Worm (Caenorhabditis elegans) whole organism, L3 larva: ENCODE data around the gene pcn-1.
A peak's percentile ranks its signal among the peaks of the same experiment; 100 is the strongest.

Source experiments
- ama-1 ChIP-seq: fragments of 150-350 bp; optimal IDR thresholded peaks from 2 replicates; lab custom pipeline; 2018
- ceh-16 ChIP-seq: sonication (generic microtip); optimal IDR thresholded peaks from 2 replicates; lab custom pipeline; 2017; ENCODE audit warnings: missing biosample characterization, missing genetic modification characterization
- ceh-82 ChIP-seq: fragments of 150-350 bp; optimal IDR thresholded peaks from 2 replicates; lab custom pipeline; 2014; ENCODE audit warnings: missing biosample characterization, missing genetic modification characterization
- daf-12 ChIP-seq: fragments of 150-350 bp; optimal IDR thresholded peaks from 2 replicates; lab custom pipeline; 2014; ENCODE audit warnings: missing biosample characterization, missing genetic modification reagents, missing genetic modification characterization
- egl-27 ChIP-seq: sonication (generic microtip); optimal IDR thresholded peaks from 4 replicates; lab custom pipeline; 2017; ENCODE audit warnings: missing biosample characterization, missing genetic modification reagents, missing genetic modification characterization
- egl-5 ChIP-seq: fragments of 150-350 bp; optimal IDR thresholded peaks from 2 replicates; lab custom pipeline; 2017; ENCODE audit warnings: missing biosample characterization, missing genetic modification reagents, missing genetic modification characterization, inconsistent platforms
- elt-1 ChIP-seq: fragments of 150-350 bp; optimal IDR thresholded peaks from 2 replicates; lab custom pipeline; 2014; ENCODE audit warnings: missing biosample characterization, missing genetic modification characterization
- elt-2 ChIP-seq: sonication (generic microtip); optimal IDR thresholded peaks from 2 replicates; lab custom pipeline; 2016; ENCODE audit warnings: missing genetic modification reagents, mild to moderate bottlenecking, missing genetic modification characterization, missing compliant biosample characterization
- elt-3 ChIP-seq, 3 experiments: fragments of 150-350 bp in 1 of 3; sonication (generic microtip) in 2 of 3; optimal IDR thresholded peaks; 2 replicates in 2 of 3; 4 replicates in 1 of 3; lab custom pipeline; 2014 to 2017; ENCODE audit warnings: missing biosample characterization in 3 of 3, missing genetic modification characterization in 3 of 3
- eor-1 ChIP-seq, 2 experiments: fragments of 150-350 bp; optimal IDR thresholded peaks; 2 replicates each; lab custom pipeline; 2014 to 2018; ENCODE audit warnings: missing biosample characterization in 2 of 2, missing genetic modification characterization in 2 of 2
- fkh-10 ChIP-seq: sonication (generic microtip); optimal IDR thresholded peaks from 2 replicates; lab custom pipeline; 2017; ENCODE audit warnings: missing biosample characterization, missing genetic modification reagents, missing genetic modification characterization
- fkh-2 ChIP-seq: fragments of 150-350 bp; optimal IDR thresholded peaks from 2 replicates; lab custom pipeline; 2014; ENCODE audit warnings: missing biosample characterization, missing genetic modification reagents, missing genetic modification characterization
- hmg-11 ChIP-seq: sonication (generic microtip); optimal IDR thresholded peaks from 2 replicates; lab custom pipeline; 2016; ENCODE audit warnings: missing genetic modification characterization, missing compliant biosample characterization
- lin-15B ChIP-seq: fragments of 150-350 bp; optimal IDR thresholded peaks from 2 replicates; lab custom pipeline; 2014; ENCODE audit warnings: missing biosample characterization, missing genetic modification characterization
- lin-39 ChIP-seq: fragments of 150-350 bp; optimal IDR thresholded peaks from 2 replicates; lab custom pipeline; 2018; ENCODE audit warnings: missing biosample characterization, missing genetic modification reagents, missing genetic modification characterization
- lsy-12 ChIP-seq: sonication (generic microtip); optimal IDR thresholded peaks from 2 replicates; lab custom pipeline; 2016; ENCODE audit warnings: mild to moderate bottlenecking, missing genetic modification characterization, missing compliant biosample characterization
- mdl-1 ChIP-seq: fragments of 150-350 bp; optimal IDR thresholded peaks from 2 replicates; lab custom pipeline; 2014; ENCODE audit warnings: missing biosample characterization, missing genetic modification characterization
- nfya-1 ChIP-seq: sonication (generic microtip); optimal IDR thresholded peaks from 2 replicates; lab custom pipeline; 2017; ENCODE audit warnings: missing genetic modification characterization, mild to moderate bottlenecking, missing compliant biosample characterization, antibody characterized with exemption, moderate library complexity; ENCODE audit not compliant: insufficient read depth
- nhr-11 ChIP-seq: fragments of 150-350 bp; optimal IDR thresholded peaks from 2 replicates; lab custom pipeline; 2014; ENCODE audit warnings: missing biosample characterization, missing genetic modification characterization
- nhr-12 ChIP-seq: fragments of 150-350 bp; optimal IDR thresholded peaks from 2 replicates; lab custom pipeline; 2014; ENCODE audit warnings: missing biosample characterization, missing genetic modification characterization
- nhr-23 ChIP-seq: fragments of 150-350 bp; optimal IDR thresholded peaks from 2 replicates; lab custom pipeline; 2014; ENCODE audit warnings: missing biosample characterization, missing genetic modification reagents, missing genetic modification characterization
- nhr-237 ChIP-seq: fragments of 150-350 bp; optimal IDR thresholded peaks from 2 replicates; lab custom pipeline; 2014; ENCODE audit warnings: missing biosample characterization, missing genetic modification characterization
- nhr-67 ChIP-seq: fragments of 150-350 bp; optimal IDR thresholded peaks from 2 replicates; lab custom pipeline; 2014; ENCODE audit warnings: missing biosample characterization, missing genetic modification characterization
- nhr-76 ChIP-seq: fragments of 150-350 bp; sonication (generic microtip); optimal IDR thresholded peaks from 5 replicates; lab custom pipeline; 2014; ENCODE audit warnings: missing biosample characterization, missing genetic modification characterization
- nhr-77 ChIP-seq: fragments of 150-350 bp; optimal IDR thresholded peaks from 2 replicates; lab custom pipeline; 2014; ENCODE audit warnings: missing biosample characterization, missing genetic modification characterization
- pha-4 ChIP-seq: fragments of 150-350 bp; optimal IDR thresholded peaks from 2 replicates; lab custom pipeline; 2014; ENCODE audit warnings: missing biosample characterization, missing genetic modification reagents, missing genetic modification characterization
- sea-2 ChIP-seq: fragments of 150-350 bp; sonication (generic microtip); optimal IDR thresholded peaks from 4 replicates; lab custom pipeline; 2014; ENCODE audit warnings: missing biosample characterization, missing genetic modification reagents, missing genetic modification characterization
- skn-1 ChIP-seq: fragments of 150-350 bp; optimal IDR thresholded peaks from 2 replicates; lab custom pipeline; 2014; ENCODE audit warnings: missing biosample characterization, missing genetic modification characterization
- snpc-4 ChIP-seq: fragments of 150-350 bp; optimal IDR thresholded peaks from 2 replicates; lab custom pipeline; 2014; ENCODE audit warnings: missing biosample characterization, missing genetic modification characterization
- tbx-2 ChIP-seq: sonication (generic microtip); optimal IDR thresholded peaks from 2 replicates; lab custom pipeline; 2016; ENCODE audit warnings: mild to moderate bottlenecking, missing genetic modification characterization, missing compliant biosample characterization
- unc-62 ChIP-seq: fragments of 150-350 bp; sonication (generic microtip); optimal IDR thresholded peaks from 4 replicates; lab custom pipeline; 2014; ENCODE audit warnings: missing biosample characterization, missing genetic modification reagents, missing genetic modification characterization
- zag-1 ChIP-seq: fragments of 150-350 bp; optimal IDR thresholded peaks from 2 replicates; lab custom pipeline; 2014; ENCODE audit warnings: missing biosample characterization, missing genetic modification characterization

The pcn-1 gene

DNA sequence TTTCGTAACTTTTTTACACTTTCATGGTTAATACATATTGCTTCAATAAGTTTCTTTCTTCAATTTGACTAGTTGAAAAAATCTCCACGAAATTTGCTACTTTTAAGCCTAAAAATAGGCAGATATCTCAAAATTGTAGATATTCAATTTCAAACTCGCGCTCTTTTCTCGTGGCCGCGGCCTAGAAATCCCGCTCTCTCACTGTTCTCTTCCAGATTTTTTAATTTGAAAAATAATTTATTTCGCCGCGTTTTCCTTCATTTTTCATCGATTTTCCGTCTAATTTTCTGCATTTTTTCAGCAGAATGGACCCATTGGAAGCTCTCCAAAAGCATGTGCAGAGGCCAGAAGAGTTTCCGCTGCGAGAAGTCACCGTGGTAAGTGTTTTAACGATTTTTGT lies 7.0 kb downstream of the pcn-1 start, which contains the start of gene cdc-73:
TSS of gene cdc-73 (plus strand) at position 302 of the 400 bp plus-strand sequence.
- TF ChIP-seq elt-1 (tag; lab: Kevin White, UChicago) (no peak), lsy-12 (tag; lab: Kevin White, UChicago) (no peak), nhr-23 (tag; lab: Kevin White, UChicago) (peak; percentile 10), snpc-4 (tag; lab: Kevin White, UChicago) (peak; percentile 35), pha-4 (tag; lab: Kevin White, UChicago) (peak; percentile 39), egl-5 (tag; lab: Kevin White, UChicago) (no peak), eor-1 (tag; optimal IDR thresholded peaks at IDR 0.05; lab: Kevin White, UChicago) (no peak), egl-27 (tag; lab: Kevin White, UChicago) (no peak), nhr-12 (tag; lab: Kevin White, UChicago) (no peak), lin-15B (tag; lab: Kevin White, UChicago) (peak; percentile 19), nfya-1 (peak; percentile 35)
- TF ChIP-seq, all 47 proteins: peak for 5

ce11 chrIV:4041006-4041405 lies 8.2 kb downstream of the pcn-1 start:
- TF ChIP-seq unc-62 (GFP tag; lab: Kevin White, UChicago) (no peak), mdl-1 (tag; lab: Kevin White, UChicago) (no peak), nhr-11 (no peak), fkh-2 (tag; lab: Kevin White, UChicago) (no peak), ama-1 (no peak), hmg-11 (tag; lab: Kevin White, UChicago) (no peak), elt-2 (no peak), skn-1 (tag; lab: Kevin White, UChicago) (no peak), nhr-237 (tag; lab: Kevin White, UChicago) (no peak), daf-12 (no peak), lin-15B (tag; lab: Kevin White, UChicago) (no peak), nhr-12 (tag; lab: Kevin White, UChicago) (no peak), lsy-12 (tag; lab: Kevin White, UChicago) (no peak), ceh-82 (no peak), nhr-76 (no peak), sea-2 (GFP tag; lab: Kevin White, UChicago) (no peak), zag-1 (tag; lab: Kevin White, UChicago) (no peak)
- TF ChIP-seq, all 47 proteins: peak for 0

- no peak for TF ChIP-seq fkh-2 (tag; lab: Kevin White, UChicago)
- no peak for TF ChIP-seq nhr-67
These were observed 9.3 kb downstream of the pcn-1 start, which contains the start of gene F35F11.2 for ce11 chrIV:4039984-4040383. F35F11.2 (plus strand) TSS chrIV:4040284.

DNA sequence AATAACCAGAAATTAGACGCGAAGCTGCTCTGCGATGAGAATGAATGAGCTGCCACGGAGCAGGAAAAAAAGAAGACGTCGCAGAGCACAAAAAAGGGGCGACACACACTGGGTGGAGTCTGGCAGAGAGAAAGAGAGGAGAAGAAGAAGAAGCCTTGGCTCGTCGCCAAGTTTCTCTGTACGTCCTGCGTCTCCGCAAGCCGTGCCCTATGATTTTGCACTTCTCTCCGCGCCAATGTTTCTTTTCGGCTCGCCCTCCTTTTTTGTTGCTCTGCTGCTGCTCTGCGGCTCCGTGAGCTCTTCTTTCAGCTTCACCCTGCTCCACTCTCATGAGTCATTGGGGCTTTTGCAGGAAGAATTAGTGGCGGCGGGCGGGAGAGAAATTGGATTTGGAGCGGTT lies 14.4 kb downstream of the pcn-1 start, which contains the start of gene hlh-30:
TSS of gene hlh-30 (minus strand) at position 69 of the 400 bp plus-strand sequence.
- peak; percentile 22 for TF ChIP-seq pha-4 (tag; lab: Kevin White, UChicago)
- TF ChIP-seq nhr-67, result no peak
- no peak for TF ChIP-seq nhr-11
- TF ChIP-seq fkh-10, result peak; percentile 23
- TF ChIP-seq unc-62 (GFP tag; lab: Kevin White, UChicago), result no peak
- TF ChIP-seq egl-27 (tag; lab: Kevin White, UChicago), result no peak
- TF ChIP-seq lsy-12 (tag; lab: Kevin White, UChicago), result no peak
- TF ChIP-seq tbx-2 (tag; lab: Kevin White, UChicago), result peak; percentile 29
- peak; percentile 79 for TF ChIP-seq lin-39
- peak; percentile 44 for TF ChIP-seq elt-2
- TF ChIP-seq nfya-1, result peak; percentile 73
- TF ChIP-seq lin-15B (tag; lab: Kevin White, UChicago), result peak; percentile 41
- TF ChIP-seq hmg-11 (tag; lab: Kevin White, UChicago), result peak; percentile 54
- no peak for TF ChIP-seq nhr-237 (tag; lab: Kevin White, UChicago)
- TF ChIP-seq ceh-16 (tag; lab: Kevin White, UChicago), result no peak
- TF ChIP-seq, all 47 proteins: peak for 8

ce11 chrIV:4033490-4033889 lies 15.8 kb downstream of the pcn-1 start:
- TF ChIP-seq elt-2, result peak; percentile 19
- TF ChIP-seq lsy-12 (tag; lab: Kevin White, UChicago), result no peak
- TF ChIP-seq pha-4 (tag; lab: Kevin White, UChicago), result peak; percentile 72
- TF ChIP-seq hmg-11 (tag; lab: Kevin White, UChicago), result no peak
- no peak for TF ChIP-seq lin-39
- TF ChIP-seq fkh-2 (tag; lab: Kevin White, UChicago), result peak; percentile 55

DNA sequence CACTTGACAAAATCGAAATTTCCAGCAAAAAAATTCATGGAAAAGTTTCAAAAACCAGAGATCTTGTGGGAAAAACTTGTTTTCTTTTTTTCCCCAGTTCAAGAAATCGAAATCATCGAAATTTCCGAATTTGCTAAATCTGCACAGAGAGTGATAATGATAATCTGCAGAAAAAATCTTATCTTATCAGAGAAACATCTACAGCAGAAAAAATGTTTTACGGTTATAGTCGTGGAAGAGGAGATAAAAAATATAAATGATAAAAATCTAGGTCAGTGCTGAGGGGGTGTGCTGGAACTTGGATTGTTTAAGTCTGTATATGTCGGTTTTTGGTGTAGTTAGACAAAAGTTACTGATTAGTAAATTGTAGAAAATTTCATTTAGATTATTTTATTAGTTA lies 16.9 kb downstream of the pcn-1 start:
- TF ChIP-seq elt-3 (tag; optimal IDR thresholded peaks at IDR 0.05; lab: Kevin White, UChicago) (peak in 2 of 3 experiments; percentile 57 to 87), elt-2 (peak; percentile 70), nhr-77 (no peak)
